Fruit fly (Drosophila melanogaster) whole organism, embryonic: ENCODE measurements around the gene CG16852.

ENCODE experiments used
- B-H1 ChIP-seq: fragments of 200-800 bp; sonication (Bioruptor generic); IDR thresholded peaks from 3 replicates; pipeline ENCODE4 v1.3.6; 2022; ENCODE audit warnings: missing biosample characterization, missing genetic modification characterization
- CG10565 ChIP-seq: fragments of 200-800 bp; sonication (Bioruptor generic); optimal IDR thresholded peaks from 3 replicates; lab custom pipeline; 2016; ENCODE audit warnings: missing biosample characterization, mild to moderate bottlenecking, missing genetic modification characterization
- CG11247 ChIP-seq: fragments of 200-800 bp; sonication (Bioruptor generic); IDR thresholded peaks from 2 replicates; pipeline ENCODE4 v1.3.6; 2022; ENCODE audit warnings: missing biosample characterization, missing genetic modification characterization
- CG11696 ChIP-seq: fragments of 200-800 bp; sonication (Bioruptor generic); IDR thresholded peaks from 2 replicates; pipeline ENCODE4 v1.3.6; 2022; ENCODE audit warnings: missing biosample characterization, missing genetic modification characterization
- CG12942 ChIP-seq: fragments of 200-800 bp; sonication (Bioruptor generic); optimal IDR thresholded peaks from 3 replicates; lab custom pipeline; 2016; ENCODE audit warnings: missing biosample characterization, missing genetic modification characterization
- CG13123 ChIP-seq: fragments of 200-800 bp; sonication (Bioruptor generic); optimal IDR thresholded peaks from 2 replicates; lab custom pipeline; 2016; ENCODE audit warnings: missing biosample characterization, missing genetic modification characterization
- CG14710 ChIP-seq: fragments of 200-800 bp; sonication (Bioruptor generic); optimal IDR thresholded peaks from 3 replicates; lab custom pipeline; 2019; ENCODE audit warnings: missing biosample characterization, mild to moderate bottlenecking, missing genetic modification characterization, moderate library complexity
- CG1647 ChIP-seq: fragments of 200-800 bp; sonication (Bioruptor generic); optimal IDR thresholded peaks from 3 replicates; lab custom pipeline; 2016; ENCODE audit warnings: missing biosample characterization, missing genetic modification characterization
- CG17829 ChIP-seq: fragments of 200-800 bp; optimal IDR thresholded peaks from 2 replicates; lab custom pipeline; 2019; ENCODE audit warnings: missing biosample characterization, mild to moderate bottlenecking, missing genetic modification characterization, moderate library complexity
- CG18599 ChIP-seq: fragments of 200-800 bp; sonication (Bioruptor generic); optimal IDR thresholded peaks from 3 replicates; lab custom pipeline; 2017; ENCODE audit warnings: missing biosample characterization, missing genetic modification characterization, mild to moderate bottlenecking, moderate library complexity, missing genetic modification reagents
- CG30020 ChIP-seq: fragments of 200-800 bp; optimal IDR thresholded peaks from 2 replicates; lab custom pipeline; 2019; ENCODE audit warnings: missing biosample characterization, mild to moderate bottlenecking, missing genetic modification characterization, moderate library complexity
- CG31224 ChIP-seq: fragments of 200-800 bp; sonication (Bioruptor generic); IDR thresholded peaks from 2 replicates; pipeline ENCODE4 v1.3.6; 2022; ENCODE audit warnings: missing biosample characterization, missing genetic modification characterization
- CG3838 ChIP-seq: fragments of 200-800 bp; sonication (Bioruptor generic); optimal IDR thresholded peaks from 3 replicates; lab custom pipeline; 2016; ENCODE audit warnings: missing biosample characterization, missing genetic modification characterization
- CG43689 ChIP-seq: fragments of 200-800 bp; sonication (Bioruptor generic); IDR thresholded peaks from 2 replicates; pipeline ENCODE4 v1.3.6; 2022; ENCODE audit warnings: missing biosample characterization, missing genetic modification characterization
- CG5180 ChIP-seq: fragments of 200-800 bp; sonication (Bioruptor generic); optimal IDR thresholded peaks from 3 replicates; lab custom pipeline; 2017; ENCODE audit warnings: missing biosample characterization, missing genetic modification characterization, mild to moderate bottlenecking, moderate library complexity, missing genetic modification reagents
- CG6254 ChIP-seq: fragments of 200-800 bp; sonication (Bioruptor generic); optimal IDR thresholded peaks from 3 replicates; lab custom pipeline; 2017; ENCODE audit warnings: mild to moderate bottlenecking, missing biosample characterization, missing genetic modification reagents, missing genetic modification characterization
- CG6854 ChIP-seq: fragments of 200-800 bp; sonication (Bioruptor generic); optimal IDR thresholded peaks from 3 replicates; lab custom pipeline; 2017; ENCODE audit warnings: missing biosample characterization, mild to moderate bottlenecking, missing genetic modification characterization
- CG8089 ChIP-seq: fragments of 200-800 bp; sonication (Bioruptor generic); optimal IDR thresholded peaks from 3 replicates; lab custom pipeline; 2016; ENCODE audit warnings: missing biosample characterization, missing genetic modification characterization
- CG8388 ChIP-seq: fragments of 200-800 bp; sonication (Bioruptor generic); optimal IDR thresholded peaks from 2 replicates; lab custom pipeline; 2019; ENCODE audit warnings: missing biosample characterization, mild to moderate bottlenecking, missing genetic modification characterization, moderate library complexity
- CG9932 ChIP-seq: fragments of 200-800 bp; sonication (Bioruptor generic); IDR thresholded peaks from 2 replicates; pipeline ENCODE4 v1.3.6; 2022; ENCODE audit warnings: missing biosample characterization, missing genetic modification characterization
- D ChIP-seq, 2 experiments: fragments of 200-800 bp in 1 of 2; fragments of >200 bp in 1 of 2; sonication (Bioruptor generic) in 1 of 2; optimal IDR thresholded peaks; 2 replicates in 1 of 2; 3 replicates in 1 of 2; lab custom pipeline; 2017; ENCODE audit warnings: mild to moderate bottlenecking in 1 of 2, missing biosample characterization in 1 of 2, missing genetic modification characterization in 1 of 2, missing genetic modification reagents in 1 of 2
- Deaf1 ChIP-seq: fragments of 200-800 bp; optimal IDR thresholded peaks from 3 replicates; lab custom pipeline; 2019; ENCODE audit warnings: missing biosample characterization, mild to moderate bottlenecking, missing genetic modification characterization, moderate library complexity
- Dip3 ChIP-seq: fragments of 200-800 bp; sonication (Bioruptor generic); optimal IDR thresholded peaks from 3 replicates; lab custom pipeline; 2016; ENCODE audit warnings: missing biosample characterization, missing genetic modification characterization
- Fer1 ChIP-seq: fragments of 200-800 bp; sonication (Bioruptor generic); optimal IDR thresholded peaks from 2 replicates; lab custom pipeline; 2017; ENCODE audit warnings: missing biosample characterization, mild to moderate bottlenecking, missing genetic modification characterization
- Gug ChIP-seq: fragments of 200-800 bp; sonication (Bioruptor generic); IDR thresholded peaks from 4 replicates; pipeline ENCODE4 v1.3.6; 2022; ENCODE audit warnings: missing biosample characterization, missing genetic modification characterization
- H2.0 ChIP-seq: fragments of 200-800 bp; sonication (Bioruptor generic); IDR thresholded peaks from 2 replicates; pipeline ENCODE4 v1.3.6; 2022; ENCODE audit warnings: missing biosample characterization, missing genetic modification characterization
- Hr3 ChIP-seq: fragments of 200-800 bp; sonication (Bioruptor generic); optimal IDR thresholded peaks from 3 replicates; lab custom pipeline; 2016; ENCODE audit warnings: missing biosample characterization, missing genetic modification characterization
- Mes4 ChIP-seq: fragments of 200-800 bp; sonication (Bioruptor generic); optimal IDR thresholded peaks from 2 replicates; lab custom pipeline; 2016; ENCODE audit warnings: missing biosample characterization, missing genetic modification characterization
- Sin3A ChIP-seq: fragments of >200 bp; optimal IDR thresholded peaks from 2 replicates; lab custom pipeline; 2018
- Vsx1 ChIP-seq: fragments of 200-800 bp; sonication (Bioruptor generic); optimal IDR thresholded peaks from 2 replicates; lab custom pipeline; 2017; ENCODE audit warnings: missing biosample characterization, mild to moderate bottlenecking, missing genetic modification characterization, missing genetic modification reagents
- aop ChIP-seq: fragments of 200-800 bp; sonication (Bioruptor generic); IDR thresholded peaks from 2 replicates; pipeline ENCODE4 v1.3.6; 2022; ENCODE audit warnings: missing biosample characterization, missing genetic modification characterization
- ap ChIP-seq: fragments of 200-800 bp; sonication (Bioruptor generic); IDR thresholded peaks from 2 replicates; pipeline ENCODE4 v1.3.6; 2022; ENCODE audit warnings: missing biosample characterization, missing genetic modification characterization
- bigmax ChIP-seq: fragments of 200-800 bp; sonication (Bioruptor generic); optimal IDR thresholded peaks from 2 replicates; lab custom pipeline; 2018; ENCODE audit warnings: missing biosample characterization, mild to moderate bottlenecking, missing genetic modification characterization
- cad ChIP-seq: fragments of >200 bp; optimal IDR thresholded peaks from 2 replicates; lab custom pipeline; 2017; ENCODE audit warnings: missing biosample characterization, missing genetic modification characterization
- chif ChIP-seq, 2 experiments: fragments of 200-800 bp; sonication (Bioruptor generic); optimal IDR thresholded peaks; 3 replicates each; lab custom pipeline; 2016; ENCODE audit warnings: missing biosample characterization in 2 of 2, missing genetic modification characterization in 2 of 2
- chinmo ChIP-seq: fragments of 200-800 bp; sonication (Bioruptor generic); IDR thresholded peaks from 4 replicates; pipeline ENCODE4 v1.3.6; 2022; ENCODE audit warnings: missing biosample characterization, missing genetic modification characterization; ENCODE audit not compliant: partially characterized antibody
- chm ChIP-seq: fragments of 200-800 bp; sonication (Bioruptor generic); IDR thresholded peaks from 2 replicates; pipeline ENCODE4 v1.3.6; 2022; ENCODE audit warnings: missing biosample characterization, missing genetic modification characterization
- dan ChIP-seq: fragments of 200-800 bp; sonication (Bioruptor generic); IDR thresholded peaks from 2 replicates; pipeline ENCODE4 v1.3.6; 2022; ENCODE audit warnings: missing biosample characterization, missing genetic modification characterization
- dysf ChIP-seq: fragments of 200-800 bp; sonication (Bioruptor generic); IDR thresholded peaks from 3 replicates; pipeline ENCODE4 v1.3.6; 2022; ENCODE audit warnings: missing biosample characterization, missing genetic modification characterization
- ham ChIP-seq: fragments of 200-800 bp; sonication (Bioruptor generic); IDR thresholded peaks from 2 replicates; pipeline ENCODE4 v1.3.6; 2022; ENCODE audit warnings: missing biosample characterization, missing genetic modification characterization
- jing ChIP-seq: fragments of 200-800 bp; sonication (Bioruptor generic); optimal IDR thresholded peaks from 2 replicates; lab custom pipeline; 2018; ENCODE audit warnings: missing biosample characterization, mild to moderate bottlenecking, missing genetic modification characterization
- lilli ChIP-seq: fragments of 200-800 bp; sonication (Bioruptor generic); optimal IDR thresholded peaks from 3 replicates; lab custom pipeline; 2016; ENCODE audit warnings: missing biosample characterization, missing genetic modification characterization
- nau ChIP-seq: fragments of 200-800 bp; sonication (Bioruptor generic); optimal IDR thresholded peaks from 3 replicates; lab custom pipeline; 2017; ENCODE audit warnings: missing biosample characterization, mild to moderate bottlenecking, missing genetic modification characterization, missing genetic modification reagents
- nerfin-2 ChIP-seq: fragments of 200-800 bp; sonication (Bioruptor generic); IDR thresholded peaks from 2 replicates; pipeline ENCODE4 v1.3.6; 2022; ENCODE audit warnings: missing biosample characterization, missing genetic modification characterization; ENCODE audit not compliant: partially characterized antibody
- onecut ChIP-seq: fragments of 200-800 bp; sonication (Bioruptor generic); IDR thresholded peaks from 2 replicates; pipeline ENCODE4 v1.3.6; 2022; ENCODE audit warnings: missing biosample characterization, missing genetic modification characterization
- pita ChIP-seq: fragments of 200-800 bp; sonication (Bioruptor generic); optimal IDR thresholded peaks from 2 replicates; lab custom pipeline; 2017; ENCODE audit warnings: missing biosample characterization, mild to moderate bottlenecking, missing genetic modification characterization
- psq ChIP-seq: fragments of 200-800 bp; sonication (Bioruptor generic); optimal IDR thresholded peaks from 2 replicates; lab custom pipeline; 2017; ENCODE audit warnings: missing biosample characterization, missing genetic modification characterization
- schlank ChIP-seq: fragments of 200-800 bp; sonication (Bioruptor generic); optimal IDR thresholded peaks from 2 replicates; lab custom pipeline; 2018; ENCODE audit warnings: missing biosample characterization, mild to moderate bottlenecking, missing genetic modification characterization
- wek ChIP-seq: fragments of 200-800 bp; sonication (Bioruptor generic); optimal IDR thresholded peaks from 3 replicates; lab custom pipeline; 2018; ENCODE audit warnings: missing biosample characterization, mild to moderate bottlenecking, missing genetic modification characterization, moderate library complexity
- yki ChIP-seq: fragments of >200 bp; optimal IDR thresholded peaks from 3 replicates; lab custom pipeline; 2018

Gene CG16852

dm6 chr2L:13514945-13515687, 25.4 kb upstream of the CG16852 start (continued):
- TF ChIP-seq Gug (GFP tag; lab: Robert Waterston, UW): peak; percentile 69
- peak; percentile 60 for TF ChIP-seq Mes4 (GFP tag; lab: Kevin White, UChicago)
- no peak for TF ChIP-seq dan (GFP tag; lab: Robert Waterston, UW)
- peak; percentile 61 for TF ChIP-seq CG11696 (GFP tag; lab: Robert Waterston, UW)
- peak; percentile 50 for TF ChIP-seq onecut (GFP tag; lab: Robert Waterston, UW)
- TF ChIP-seq cad: no peak
- TF ChIP-seq schlank (tag; lab: Kevin White, UChicago): no peak
- TF ChIP-seq jing (GFP tag; lab: Kevin White, UChicago): peak; percentile 7
- TF ChIP-seq wek (GFP tag; lab: Kevin White, UChicago): no peak
- TF ChIP-seq ap (GFP tag; lab: Robert Waterston, UW): peak; percentile 62
- TF ChIP-seq aop (GFP tag; lab: Robert Waterston, UW): no peak
- no peak for TF ChIP-seq Sin3A
- TF ChIP-seq CG1647 (GFP tag; lab: Kevin White, UChicago): peak; percentile 81
- TF ChIP-seq CG43689 (GFP tag; lab: Robert Waterston, UW): peak; percentile 55
- no peak for TF ChIP-seq yki (lab: Kevin White, UChicago)
- no peak for TF ChIP-seq ham (GFP tag; lab: Robert Waterston, UW)
- peak; percentile 43 to 68 for TF ChIP-seq chif (GFP tag; optimal IDR thresholded peaks at IDR 0.05; lab: Kevin White, UChicago)
- peak; percentile 33 for TF ChIP-seq CG12942 (GFP tag; lab: Kevin White, UChicago)
- no peak for TF ChIP-seq CG3838 (GFP tag; lab: Kevin White, UChicago)
- peak; percentile 20 for TF ChIP-seq psq (GFP tag; lab: Kevin White, UChicago)
- TF ChIP-seq CG18599 (GFP tag; lab: Kevin White, UChicago): peak; percentile 80
- TF ChIP-seq CG17829: peak; percentile 78
- peak; percentile 76 for TF ChIP-seq B-H1 (GFP tag; lab: Robert Waterston, UW)
- no peak for TF ChIP-seq CG30020 (tag; lab: Kevin White, UChicago)
- peak; percentile 46 for TF ChIP-seq Dip3 (GFP tag; lab: Kevin White, UChicago)
- TF ChIP-seq CG6854 (GFP tag; lab: Kevin White, UChicago): no peak
- peak; percentile 44 for TF ChIP-seq CG8089 (GFP tag; lab: Kevin White, UChicago)
- peak; percentile 62 for TF ChIP-seq CG5180 (GFP tag; lab: Kevin White, UChicago)
- TF ChIP-seq CG13123 (GFP tag; lab: Kevin White, UChicago): no peak
- peak; percentile 62 for TF ChIP-seq Fer1
- TF ChIP-seq CG9932 (GFP tag; lab: Robert Waterston, UW): peak; percentile 17; the same call in 1 of the 2 replicates
- TF ChIP-seq nerfin-2 (GFP tag; lab: Robert Waterston, UW): no peak
- peak; percentile 14 for TF ChIP-seq Vsx1 (GFP tag; lab: Kevin White, UChicago)
- peak; percentile 49 for TF ChIP-seq Hr3 (GFP tag; lab: Kevin White, UChicago)
- TF ChIP-seq bigmax: no peak
- TF ChIP-seq Deaf1 (tag; lab: Kevin White, UChicago): peak; percentile 57
- no peak for TF ChIP-seq chinmo (GFP tag; lab: Robert Waterston, UW)
- TF ChIP-seq CG10565 (GFP tag; lab: Kevin White, UChicago): peak; percentile 3
- peak; percentile 63 for TF ChIP-seq CG8388 (GFP tag; lab: Kevin White, UChicago)
- TF ChIP-seq D (optimal IDR thresholded peaks at IDR 0.05; lab: Kevin White, UChicago): no peak
- TF ChIP-seq D (GFP tag; optimal IDR thresholded peaks at IDR 0.05; lab: Kevin White, UChicago): peak; percentile 54
- no peak for TF ChIP-seq chm
- peak; percentile 66 for TF ChIP-seq dysf (GFP tag; lab: Robert Waterston, UW)
- peak; percentile 77 for TF ChIP-seq CG31224 (GFP tag; lab: Robert Waterston, UW)
- peak; percentile 73 for TF ChIP-seq CG6254 (GFP tag; lab: Kevin White, UChicago)
- peak; percentile 55 for TF ChIP-seq nau
- peak; percentile 19; the same call in 1 of the 2 replicates for TF ChIP-seq CG11247 (GFP tag; lab: Robert Waterston, UW)
- TF ChIP-seq CG14710: peak; percentile 58
- peak; percentile 65 for TF ChIP-seq lilli (GFP tag; lab: Kevin White, UChicago)
- TF ChIP-seq H2.0: peak; percentile 67
- TF ChIP-seq pita (GFP tag; lab: Kevin White, UChicago): no peak
